Fruit fly (Drosophila melanogaster) whole organism, larva: ENCODE measurements around the gene Tudor-SN.

Experiments used
- noc ChIP-seq: fragments of 200-800 bp; sonication (Bioruptor generic); optimal IDR thresholded peaks from 3 replicates; lab custom pipeline; 2019; ENCODE audit warnings: missing biosample characterization, mild to moderate bottlenecking, missing genetic modification characterization, moderate library complexity

Gene Tudor-SN

DNA sequence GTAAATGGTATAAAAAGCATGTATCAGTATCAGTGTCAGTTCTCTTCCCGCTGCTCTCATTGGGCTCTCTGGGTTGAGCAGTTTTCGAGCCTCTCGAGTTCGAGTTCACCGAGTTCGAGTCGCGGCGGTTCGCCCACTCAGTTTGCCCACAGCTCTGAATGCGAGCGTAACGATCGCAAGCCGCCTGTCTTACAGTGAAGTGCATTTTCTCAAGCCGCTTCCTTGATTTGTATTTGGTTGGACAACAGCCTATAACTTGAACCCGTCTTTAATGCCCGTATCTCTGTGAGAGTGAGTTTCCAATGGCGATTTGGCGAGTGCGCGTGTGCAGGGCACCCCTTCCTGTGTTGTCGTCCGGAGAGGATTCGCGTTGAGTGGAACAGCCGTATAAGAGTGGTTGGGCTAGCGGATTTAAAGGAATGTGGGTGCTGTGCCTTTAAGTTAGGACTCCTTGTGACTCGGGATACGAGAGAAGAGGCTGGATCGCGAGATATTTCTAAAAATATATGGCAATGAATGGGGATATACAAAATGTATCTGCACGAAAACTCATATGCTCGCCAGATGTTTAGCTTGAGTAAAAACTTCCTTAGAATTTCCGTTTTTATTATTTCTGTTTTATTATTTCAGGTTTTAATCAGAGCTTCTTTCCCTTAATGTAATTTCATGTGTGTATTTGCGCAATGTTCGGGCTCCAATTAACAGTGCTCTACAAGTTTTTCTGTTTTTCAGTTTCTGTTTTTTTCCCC, 7.5 kb upstream of the Tudor-SN start:
- TF ChIP-seq noc (tag; lab: Kevin White, UChicago), result no peak

DNA sequence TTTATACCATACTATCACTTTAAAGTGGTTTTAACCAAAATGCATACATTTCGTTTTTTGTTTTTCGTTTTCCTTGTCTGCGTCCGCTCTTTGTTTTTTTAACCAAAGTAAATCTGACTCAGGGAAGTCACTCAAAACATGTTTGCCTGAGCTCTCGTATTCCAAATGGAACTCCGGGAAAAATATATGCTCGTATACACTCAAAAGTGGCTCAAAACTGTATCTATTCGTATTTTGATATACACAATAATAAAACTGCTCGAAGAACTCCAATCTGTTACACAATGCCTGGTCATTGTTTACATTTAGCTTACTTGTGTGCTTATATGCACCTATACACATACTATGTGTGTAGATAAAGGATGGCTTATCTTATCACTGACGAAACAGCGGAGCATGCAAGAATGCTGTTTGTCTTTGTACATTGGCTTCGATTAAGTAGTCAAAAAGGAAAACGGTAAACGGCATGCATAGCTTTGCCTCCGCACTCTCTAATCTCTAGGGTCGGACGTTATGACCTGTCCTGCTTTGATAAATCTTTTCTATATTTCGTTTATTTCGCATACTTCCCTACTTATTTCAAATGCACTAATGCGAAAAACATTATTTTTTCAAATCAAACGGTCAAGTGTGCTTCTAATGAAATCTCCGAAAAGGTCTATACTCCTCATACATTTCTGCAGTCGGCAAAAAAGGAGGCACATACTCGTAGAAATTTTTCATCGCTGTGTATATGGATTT, 6.8 kb upstream of the Tudor-SN start, which contains the start of gene miple2:
TSS of gene miple2 (plus strand) at position 441 of the 741 bp plus-strand sequence.
- TF ChIP-seq noc (tag; lab: Kevin White, UChicago), result peak; percentile 47

dm6 chr3L:267618-268017, 3.4 kb upstream of the Tudor-SN start:
- TF ChIP-seq noc (tag; lab: Kevin White, UChicago), result no peak

- TF ChIP-seq noc (tag; lab: Kevin White, UChicago), result no peak
Measured at dm6 chr3L:267083-267482, 2.9 kb upstream of the Tudor-SN start, which contains the start of gene miple1. Gene miple1 (plus strand): TSS chr3L:267299.

- no peak for TF ChIP-seq noc (tag; lab: Kevin White, UChicago)
Measured at dm6 chr3L:265808-266207, 1.6 kb upstream of the Tudor-SN start, which contains the start of gene CG34263. Gene CG34263 (minus strand): TSS chr3L:265908.

DNA sequence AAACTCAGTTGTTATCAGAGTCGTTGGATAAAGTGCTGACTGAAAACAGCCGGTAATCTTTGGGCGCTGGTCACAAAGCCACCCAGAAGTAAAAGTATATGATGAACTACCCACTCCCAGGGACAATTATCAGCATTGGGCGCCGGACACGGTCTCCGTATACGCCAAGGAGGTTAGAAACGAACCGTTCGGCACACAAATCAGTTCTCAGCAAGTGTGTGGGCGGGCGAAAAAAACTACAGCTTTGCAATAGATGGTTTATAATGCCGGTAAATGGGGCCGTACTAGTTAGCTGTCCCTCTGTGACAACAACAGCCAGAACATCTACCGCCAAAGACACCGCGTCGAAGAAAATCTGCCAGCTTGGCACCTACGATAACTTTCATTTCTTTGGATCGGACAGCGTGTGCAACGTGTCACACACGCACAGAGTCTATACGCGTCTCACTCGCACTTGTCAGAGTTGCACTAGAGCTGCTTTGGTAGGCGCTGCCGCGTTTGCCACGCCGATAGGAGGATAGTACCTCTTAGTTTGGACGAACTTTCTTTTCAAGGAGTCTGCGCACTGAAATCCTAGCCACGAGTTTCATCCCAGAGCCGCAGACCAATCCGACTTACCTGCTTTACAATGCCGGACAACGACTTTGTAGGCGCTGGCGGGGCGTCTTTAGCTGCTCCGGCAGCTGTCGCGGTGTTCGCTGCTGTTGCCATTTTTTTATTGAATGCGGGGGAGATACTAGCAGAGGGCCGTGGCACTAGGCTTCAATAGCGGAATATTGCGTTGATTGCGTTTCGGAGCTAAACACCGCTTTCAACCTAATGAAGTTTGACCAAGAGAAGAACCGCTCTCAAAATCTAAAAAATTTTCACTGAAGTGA, 441 bp downstream of the Tudor-SN start:
- no peak for TF ChIP-seq noc (tag; lab: Kevin White, UChicago)

DNA sequence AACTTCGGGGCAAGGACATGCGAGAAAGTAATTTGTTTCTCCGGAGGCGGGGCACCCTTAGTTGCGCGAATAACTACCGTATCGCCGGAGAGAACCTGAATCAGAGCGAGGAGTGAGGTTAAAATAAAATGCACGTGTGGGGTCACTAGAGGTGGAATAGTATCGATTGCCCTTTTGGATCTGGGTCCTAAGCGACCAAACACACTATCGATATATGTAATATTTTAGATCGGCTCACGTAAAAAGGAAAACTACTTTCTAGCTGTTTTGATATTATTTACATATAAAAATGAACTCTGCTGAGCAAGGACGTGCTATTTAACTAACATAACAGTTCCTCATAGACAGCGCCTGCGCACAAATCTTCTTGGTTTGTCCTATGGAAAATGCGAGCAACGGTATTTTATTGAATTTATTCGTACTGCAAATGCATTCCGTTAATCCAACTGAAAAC, 1.4 kb downstream of the Tudor-SN start:
- TF ChIP-seq noc (tag; lab: Kevin White, UChicago), result no peak

DNA sequence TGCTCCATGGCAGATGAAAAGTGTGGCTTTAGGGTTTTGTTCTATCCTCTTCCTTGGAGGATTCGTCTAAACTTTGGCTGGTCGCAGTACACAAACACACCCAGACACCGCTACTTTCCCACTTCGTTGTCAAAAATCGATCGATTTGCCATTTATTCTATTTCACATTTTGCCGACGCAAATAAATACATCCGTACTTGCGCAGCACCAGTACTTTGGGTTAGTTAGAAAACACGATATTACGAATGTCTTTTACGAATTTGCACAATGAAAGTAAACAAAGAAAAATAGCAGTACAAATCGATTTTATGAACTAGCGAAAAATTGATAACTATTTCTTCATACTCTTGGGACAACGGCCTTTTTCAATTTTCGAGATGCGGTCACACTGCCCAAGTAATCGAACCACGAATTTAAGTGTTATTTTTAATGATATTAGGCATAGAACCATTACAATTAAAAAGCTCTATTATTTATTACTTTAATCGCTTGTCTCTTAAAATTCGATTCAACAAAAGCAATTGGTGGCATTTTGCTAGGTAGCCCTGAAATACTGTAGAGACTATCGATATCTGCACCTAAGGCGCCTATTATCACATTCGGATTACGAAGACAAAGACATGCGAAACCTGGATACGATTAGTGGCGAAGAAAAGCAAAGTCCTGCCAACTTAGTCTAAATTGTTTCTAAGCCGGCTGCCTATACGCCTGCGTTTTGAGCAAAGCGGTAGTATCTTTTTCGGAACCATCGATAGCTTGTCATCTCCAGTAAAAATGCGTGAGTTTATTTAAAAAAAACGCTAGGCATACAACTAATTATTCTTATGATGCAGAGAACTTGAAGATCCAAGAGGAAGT, 6.3 kb downstream of the Tudor-SN start, which contains the start of the genes DIP2 and wac:
TSS of gene DIP2 (minus strand) at position 337 of the 858 bp plus-strand sequence.
TSS of gene wac (plus strand) at position 559 of the 858 bp plus-strand sequence.
- TF ChIP-seq noc (tag; lab: Kevin White, UChicago), result no peak

DNA sequence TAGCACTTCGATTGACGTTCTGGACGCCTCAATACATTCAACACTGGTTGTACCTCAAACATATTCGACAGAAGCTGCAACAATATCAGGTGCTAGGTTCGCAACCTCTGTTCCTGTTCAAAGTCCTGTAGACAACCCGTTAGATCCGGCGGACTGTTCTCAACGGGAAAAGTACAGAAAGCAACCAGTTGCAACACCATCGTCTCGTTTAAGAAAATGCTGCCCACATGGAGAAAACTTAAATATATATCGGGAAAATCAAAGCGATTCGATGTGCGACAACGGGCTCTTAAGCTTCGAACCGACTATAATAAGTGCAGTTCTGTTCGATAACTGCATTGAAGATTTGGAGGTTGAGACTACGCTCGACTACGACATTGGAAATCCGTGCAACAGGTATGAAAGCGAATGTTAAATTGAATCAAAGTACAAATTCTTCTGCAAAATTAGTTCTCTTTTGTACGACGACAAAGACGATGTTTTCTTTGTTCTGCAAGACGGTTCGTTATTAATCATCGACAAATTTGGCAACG, 15.9 kb downstream of the Tudor-SN start:
- TF ChIP-seq noc (tag; lab: Kevin White, UChicago), result no peak

DNA sequence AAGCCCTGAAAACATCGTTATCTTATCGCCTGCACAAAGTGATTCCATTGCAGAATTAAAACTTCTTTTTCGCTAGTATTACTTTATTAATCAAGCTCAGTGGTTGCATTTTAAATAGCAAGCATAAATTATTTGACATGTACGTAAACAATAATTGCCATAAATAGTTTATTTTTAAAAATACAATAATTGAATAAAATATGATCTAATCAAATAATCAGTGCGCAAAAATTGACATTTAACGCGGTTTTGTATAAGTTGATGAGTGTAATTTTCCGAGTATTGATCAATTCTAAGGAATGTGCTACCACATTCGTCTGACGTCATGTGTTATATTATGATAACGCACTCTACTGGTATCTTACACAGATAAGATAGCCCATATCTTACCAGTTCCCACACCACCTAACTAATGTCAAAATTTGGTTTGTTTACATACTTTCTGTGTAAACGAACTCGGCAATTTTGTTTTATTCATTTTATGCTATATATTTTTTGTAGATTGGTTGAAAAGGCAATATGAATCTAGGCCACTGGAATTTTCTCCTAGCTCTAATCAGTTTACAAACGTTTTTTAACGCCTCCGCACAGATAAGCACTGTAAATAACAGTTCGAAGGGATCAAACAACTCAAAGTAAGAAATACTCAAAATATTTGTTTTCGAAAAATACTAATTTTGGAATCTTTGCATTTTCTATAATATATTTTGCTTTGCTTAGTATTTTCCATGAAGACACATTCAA, 16.5 kb downstream of the Tudor-SN start, which contains the start of gene mthl14:
TSS of gene mthl14 (plus strand) at position 10 of the 744 bp plus-strand sequence.
- TF ChIP-seq noc (tag; lab: Kevin White, UChicago), result no peak

DNA sequence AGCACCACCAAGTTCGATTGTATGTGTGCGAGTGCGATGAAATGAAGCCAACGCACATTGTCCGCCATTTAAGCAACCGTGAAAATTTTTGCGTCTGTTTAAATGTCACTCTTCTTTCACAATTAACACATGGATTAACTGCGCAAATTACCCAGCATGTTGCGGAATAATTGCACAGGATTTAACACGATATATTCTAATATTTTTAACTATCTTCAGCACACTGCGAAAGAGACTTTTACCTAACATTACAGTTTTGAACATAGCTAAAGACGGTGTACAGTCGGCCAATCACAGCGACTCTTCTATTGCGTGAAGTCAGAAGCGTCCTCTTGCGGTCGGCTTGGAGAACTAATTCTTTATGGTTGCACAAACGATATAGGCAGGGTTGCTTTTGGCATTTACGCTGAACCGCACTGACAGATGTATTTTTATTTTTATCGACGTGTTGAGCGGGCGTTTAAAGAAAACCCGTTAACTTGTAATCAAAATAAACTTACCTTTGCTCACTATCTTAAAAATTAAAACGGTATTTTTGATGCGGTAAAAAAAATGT, 17.5 kb downstream of the Tudor-SN start:
- no peak for TF ChIP-seq noc (tag; lab: Kevin White, UChicago)

dm6 chr3L:234337-234736, 29.8 kb downstream of the Tudor-SN start:
- TF ChIP-seq noc (tag; lab: Kevin White, UChicago), result no peak

- TF ChIP-seq noc (tag; lab: Kevin White, UChicago), result no peak
Measured at dm6 chr3L:233251-233650, 30.9 kb downstream of the Tudor-SN start, which contains the start of gene CG34453. Gene CG34453 (minus strand): TSS chr3L:233351.
